Worm (Caenorhabditis elegans): Measurements from ENCODE around the gene C08H9.16.

The C08H9.16 gene

DNA sequence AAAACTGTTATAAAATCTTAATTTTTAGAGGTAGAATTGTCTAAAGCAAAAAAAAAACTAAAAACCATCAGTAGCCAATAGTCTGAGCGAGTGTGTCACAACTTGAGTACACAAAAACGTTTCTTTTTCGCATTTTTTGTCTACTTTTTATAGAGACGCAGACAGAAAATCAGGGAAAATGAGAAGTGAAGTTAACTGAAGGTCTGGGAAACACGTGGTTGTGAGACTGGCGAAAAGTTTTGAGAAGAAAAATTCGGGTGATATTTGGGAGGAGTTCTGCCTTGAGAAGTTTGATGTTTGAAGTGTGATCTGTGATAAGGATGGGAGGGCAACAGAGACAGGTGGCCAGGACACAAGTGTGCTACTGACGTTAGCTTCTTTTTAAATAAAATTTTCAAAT, 45.0 kb downstream of the C08H9.16 start (continued):
- TF ChIP-seq saeg-2 (GFP tag; IDR thresholded peaks at IDR 0.05) (no peak), dmd-6 (GFP tag; IDR thresholded peaks at IDR 0.05) (peak; percentile 93), ceh-82 (tag; optimal IDR thresholded peaks at IDR 0.05) (no peak), F26F4.8 (GFP tag; conservative IDR thresholded peaks at IDR 0.05) (no peak), F37D6.2 (tag; optimal IDR thresholded peaks at IDR 0.05) (no peak), snpc-1.2 (GFP tag; IDR thresholded peaks at IDR 0.05) (no peak), F44E2.7 (GFP tag; IDR thresholded peaks at IDR 0.05) (no peak), nhr-48 (tag; optimal IDR thresholded peaks at IDR 0.05) (peak; percentile 91), spr-3 (GFP tag; optimal IDR thresholded peaks at IDR 0.05) (no peak), nhr-77 (tag; optimal IDR thresholded peaks at IDR 0.05) (peak; percentile 65), php-3 (GFP tag; IDR thresholded peaks at IDR 0.05) (peak; percentile 46; the same call in 1 of the 2 replicates), tra-1 (GFP tag; IDR thresholded peaks at IDR 0.05) (peak; percentile 84), T26A8.4 (GFP tag; IDR thresholded peaks at IDR 0.05) (peak; percentile 30; the same call in 1 of the 2 replicates), mdt-29 (GFP tag; IDR thresholded peaks at IDR 0.05) (no peak), nhr-102 (tag; optimal IDR thresholded peaks at IDR 0.05) (peak; percentile 73), Y5F2A.4 (GFP tag; optimal IDR thresholded peaks at IDR 0.05) (no peak), skn-1 (tag; optimal IDR thresholded peaks at IDR 0.05) (no peak), hlh-30 (tag; optimal IDR thresholded peaks at IDR 0.05; ENCODE audit: insufficient read depth) (peak; percentile 97), Y105C5A.15 (GFP tag; IDR thresholded peaks at IDR 0.05) (no peak), aha-1 (tag) (peak; percentile 99), pqm-1 (tag; optimal IDR thresholded peaks at IDR 0.05) (peak; percentile 26), mxl-2 (GFP tag; conservative IDR thresholded peaks at IDR 0.05) (no peak), gei-8 (GFP tag; optimal IDR thresholded peaks at IDR 0.05) (no peak), nhr-6 (tag; optimal IDR thresholded peaks at IDR 0.05) (peak; percentile 12), lin-1 (GFP tag; IDR thresholded peaks at IDR 0.05) (no peak), zag-1 (tag; optimal IDR thresholded peaks at IDR 0.05) (no peak), daf-16 (GFP tag; optimal IDR thresholded peaks at IDR 0.05) (peak in 1 of 2 experiments; percentile 19), daf-16 (tag; optimal IDR thresholded peaks at IDR 0.05) (peak; percentile 85), duxl-1 (tag; optimal IDR thresholded peaks at IDR 0.05; ENCODE audit: poor library complexity) (no peak), jun-1 (tag; optimal IDR thresholded peaks at IDR 0.05) (no peak), F49E8.2 (tag; optimal IDR thresholded peaks at IDR 0.05; ENCODE audit: borderline replicate concordance) (no peak), pha-4 (GFP tag; IDR thresholded peaks at IDR 0.05) (no peak), pha-4 (tag; optimal IDR thresholded peaks at IDR 0.05) (peak; percentile 33), T20F7.1 (GFP tag; optimal IDR thresholded peaks at IDR 0.05) (peak; percentile 76), dmd-9 (GFP tag; IDR thresholded peaks at IDR 0.05) (no peak), lir-3 (tag; optimal IDR thresholded peaks at IDR 0.05) (no peak), daf-19 (GFP tag; conservative IDR thresholded peaks at IDR 0.05) (no peak), Y75B8A.6 (GFP tag; IDR thresholded peaks at IDR 0.05) (no peak), nhr-28 (tag; optimal IDR thresholded peaks at IDR 0.05) (peak; percentile 90), mep-1 (tag; optimal IDR thresholded peaks at IDR 0.05) (peak; percentile 90), ZK546.5 (tag; optimal IDR thresholded peaks at IDR 0.05) (no peak), daf-12 (tag; optimal IDR thresholded peaks at IDR 0.05) (no peak), madf-5 (GFP tag; IDR thresholded peaks at IDR 0.05) (no peak), zfp-2 (tag; optimal IDR thresholded peaks at IDR 0.05) (no peak), mes-2 (tag; optimal IDR thresholded peaks at IDR 0.05; ENCODE audit: poor library complexity, severe bottlenecking) (peak; percentile 48), fos-1 (tag; optimal IDR thresholded peaks at IDR 0.05) (no peak), cey-2 (tag; optimal IDR thresholded peaks at IDR 0.05; ENCODE audit: borderline replicate concordance, insufficient read depth) (peak; percentile 91), ceh-20 (GFP tag; IDR thresholded peaks at IDR 0.05) (peak; percentile 21; the same call in 1 of the 2 replicates), hlh-11 (tag; optimal IDR thresholded peaks at IDR 0.05) (peak; percentile 94), nhr-42 (GFP tag; IDR thresholded peaks at IDR 0.05) (no peak), ama-1 (optimal IDR thresholded peaks at IDR 0.05) (peak; percentile 90), ZK337.2 (GFP tag; IDR thresholded peaks at IDR 0.05) (no peak)

Data from whole organism, L4 larva.